Worm (Caenorhabditis elegans): Measurements from ENCODE around the gene srsy-2.

- TF ChIP-seq unc-62 (GFP tag; optimal IDR thresholded peaks at IDR 0.05) = no peak
- TF ChIP-seq mab-5 (tag; optimal IDR thresholded peaks at IDR 0.05) = no peak
- no peak for TF ChIP-seq nhr-76 (tag; optimal IDR thresholded peaks at IDR 0.05)
- no peak for TF ChIP-seq ztf-11 (tag; optimal IDR thresholded peaks at IDR 0.05)
- no peak for TF ChIP-seq blmp-1 (tag; optimal IDR thresholded peaks at IDR 0.05)
- TF ChIP-seq mep-1 (tag; optimal IDR thresholded peaks at IDR 0.05) = no peak
- no peak for TF ChIP-seq ces-1 (GFP tag; optimal IDR thresholded peaks at IDR 0.05)
- no peak for TF ChIP-seq lsy-2 (tag; optimal IDR thresholded peaks at IDR 0.05)
These were observed 8.7 kb upstream of the srsy-2 start, which contains the start of gene T24H7.9 for ce11 chrII:6235432-6236092.
